Worm (Caenorhabditis elegans) whole organism, young adult: Measurements from ENCODE around the gene ent-3.

Experiments
- B0035.1 ChIP-seq: sonication (generic microtip); optimal IDR thresholded peaks from 2 replicates; lab custom pipeline; 2016; ENCODE audit warnings: missing genetic modification characterization, mild to moderate bottlenecking, missing compliant biosample characterization, missing genotype, missing genetic modification reagents
- F33H1.4 ChIP-seq: fragments of 200-800 bp; sonication (Bioruptor generic); IDR thresholded peaks from 2 replicates; pipeline ENCODE4 v1.3.6; 2022; ENCODE audit warnings: missing genetic modification reagents, missing genetic modification characterization, missing compliant biosample characterization
- T07F8.4 ChIP-seq: sonication (generic microtip); optimal IDR thresholded peaks from 2 replicates; lab custom pipeline; 2016; ENCODE audit warnings: mild to moderate bottlenecking, missing genetic modification characterization, moderate library complexity, missing compliant biosample characterization
- Y95B8A.8 ChIP-seq: fragments of 200-800 bp; sonication (Bioruptor generic); IDR thresholded peaks from 2 replicates; pipeline ENCODE4 v1.3.6; 2022; ENCODE audit warnings: missing genetic modification reagents, missing genetic modification characterization, missing compliant biosample characterization
- ZK185.1 ChIP-seq: sonication (generic microtip); optimal IDR thresholded peaks from 2 replicates; lab custom pipeline; 2016; ENCODE audit warnings: mild to moderate bottlenecking, missing genetic modification characterization, missing compliant biosample characterization; ENCODE audit not compliant: poor library complexity, severe bottlenecking
- ama-1 ChIP-seq, 3 experiments: fragments of 150-350 bp in 1 of 3; sonication (generic microtip) in 2 of 3; optimal IDR thresholded peaks; 2 replicates each; lab custom pipeline; 2014 to 2018; ENCODE audit warnings: missing biosample characterization in 2 of 3, missing genetic modification characterization in 2 of 3, missing genetic modification reagents in 2 of 3
- aptf-3 ChIP-seq: fragments of 200-800 bp; sonication (Bioruptor generic); IDR thresholded peaks from 2 replicates; pipeline ENCODE4 v1.3.6; 2022; ENCODE audit warnings: missing genetic modification characterization, missing compliant biosample characterization
- atf-7 ChIP-seq: sonication (generic microtip); optimal IDR thresholded peaks from 2 replicates; lab custom pipeline; 2017; ENCODE audit warnings: mild to moderate bottlenecking, missing genetic modification characterization, missing compliant biosample characterization
- bed-1 ChIP-seq: fragments of 200-800 bp; sonication (Bioruptor generic); IDR thresholded peaks from 2 replicates; pipeline ENCODE4 v1.3.6; 2022; ENCODE audit warnings: missing genetic modification reagents, missing genetic modification characterization, missing compliant biosample characterization
- cebp-1 ChIP-seq, 2 experiments: fragments of 200-800 bp in 1 of 2; sonication (Bioruptor generic) in 1 of 2; sonication (generic microtip) in 1 of 2; IDR thresholded peaks in 1 of 2; optimal IDR thresholded peaks in 1 of 2; 2 replicates each; pipeline versions ENCODE4 v1.3.6 to Lab custom; 2017 to 2022; ENCODE audit warnings: missing compliant biosample characterization in 2 of 2, missing genetic modification characterization in 2 of 2, mild to moderate bottlenecking in 1 of 2, missing genetic modification reagents in 1 of 2, moderate library complexity in 1 of 2
- ceh-79 ChIP-seq: sonication (generic microtip); optimal IDR thresholded peaks from 2 replicates; lab custom pipeline; 2017; ENCODE audit warnings: mild to moderate bottlenecking, missing genetic modification characterization, missing compliant biosample characterization
- ceh-91 ChIP-seq: fragments of 200-800 bp; sonication (Bioruptor generic); IDR thresholded peaks from 2 replicates; pipeline ENCODE4 v1.3.6; 2022; ENCODE audit warnings: missing genetic modification reagents, missing genetic modification characterization, missing compliant biosample characterization
- egl-44 ChIP-seq: fragments of 200-800 bp; sonication (Bioruptor generic); IDR thresholded peaks from 2 replicates; pipeline ENCODE4 v1.3.6; 2022; ENCODE audit warnings: missing genetic modification reagents, missing genetic modification characterization, missing compliant biosample characterization
- egrh-3 ChIP-seq: fragments of 200-800 bp; sonication (Bioruptor generic); IDR thresholded peaks from 2 replicates; pipeline ENCODE4 v1.3.6; 2022; ENCODE audit warnings: missing genetic modification reagents, missing genetic modification characterization, missing compliant biosample characterization
- ekl-4 ChIP-seq: fragments of 200-800 bp; sonication (Bioruptor generic); IDR thresholded peaks from 2 replicates; pipeline ENCODE4 v1.3.6; 2022; ENCODE audit warnings: missing genetic modification reagents, missing genetic modification characterization, missing compliant biosample characterization
- hmg-1.2 ChIP-seq: fragments of 200-800 bp; sonication (Bioruptor generic); IDR thresholded peaks from 2 replicates; pipeline ENCODE4 v1.3.6; 2022; ENCODE audit warnings: missing genetic modification reagents, missing genetic modification characterization, missing compliant biosample characterization
- hmg-20 ChIP-seq: fragments of 200-800 bp; sonication (Bioruptor generic); IDR thresholded peaks from 2 replicates; pipeline ENCODE4 v1.3.6; 2022; ENCODE audit warnings: missing genetic modification reagents, missing genetic modification characterization, missing compliant biosample characterization
- lin-35 ChIP-seq, 3 experiments: fragments of 150-350 bp in 2 of 3; sonication (generic microtip) in 1 of 3; optimal IDR thresholded peaks; 2 replicates each; lab custom pipeline; 2014 to 2018; ENCODE audit warnings: missing biosample characterization in 3 of 3, missing genetic modification characterization in 3 of 3, missing genetic modification reagents in 3 of 3
- lin-54 ChIP-seq: fragments of 200-800 bp; sonication (Bioruptor generic); optimal IDR thresholded peaks from 2 replicates; lab custom pipeline; 2018; ENCODE audit warnings: mild to moderate bottlenecking, missing genetic modification characterization, missing compliant biosample characterization
- lir-1 ChIP-seq: fragments of 200-800 bp; sonication (Bioruptor generic); conservative IDR thresholded peaks from 2 replicates; pipeline ENCODE4 v1.3.6; 2022; ENCODE audit warnings: missing genetic modification reagents, missing genetic modification characterization, missing compliant biosample characterization
- mcd-1 ChIP-seq: fragments of 200-800 bp; sonication (Bioruptor generic); IDR thresholded peaks from 2 replicates; pipeline ENCODE4 v1.3.6; 2022; ENCODE audit warnings: missing genetic modification reagents, missing genetic modification characterization, missing compliant biosample characterization
- mes-4 ChIP-seq: sonication (generic microtip); optimal IDR thresholded peaks from 2 replicates; lab custom pipeline; 2016; ENCODE audit warnings: missing genotype, missing genetic modification characterization, missing compliant biosample characterization
- nfyb-1 ChIP-seq: fragments of 200-800 bp; sonication (Bioruptor generic); IDR thresholded peaks from 2 replicates; pipeline ENCODE4 v1.3.6; 2022; ENCODE audit warnings: missing genetic modification reagents, missing genetic modification characterization, missing compliant biosample characterization
- sdz-38 ChIP-seq: sonication (generic microtip); optimal IDR thresholded peaks from 2 replicates; lab custom pipeline; 2016; ENCODE audit warnings: missing genotype, missing genetic modification characterization, missing compliant biosample characterization
- snpc-1.3 ChIP-seq: sonication (generic microtip); optimal IDR thresholded peaks from 2 replicates; lab custom pipeline; 2017; ENCODE audit warnings: missing genetic modification characterization, mild to moderate bottlenecking, missing compliant biosample characterization, antibody characterized with exemption, moderate library complexity, missing genotype, missing genetic modification reagents; ENCODE audit not compliant: insufficient read depth
- tbp1 ChIP-seq: fragments of 200-800 bp; sonication (Bioruptor generic); optimal IDR thresholded peaks from 2 replicates; lab custom pipeline; 2018; ENCODE audit warnings: mild to moderate bottlenecking, missing genetic modification characterization, missing compliant biosample characterization
- zfh-2 ChIP-seq: fragments of 200-800 bp; sonication (Bioruptor generic); conservative IDR thresholded peaks from 2 replicates; pipeline ENCODE4 v1.3.6; 2022; ENCODE audit warnings: missing genetic modification reagents, missing genetic modification characterization, missing compliant biosample characterization
- ztf-25 ChIP-seq: fragments of 200-800 bp; sonication (Bioruptor generic); IDR thresholded peaks from 2 replicates; pipeline ENCODE4 v1.3.6; 2022; ENCODE audit warnings: missing genetic modification reagents, missing genetic modification characterization, missing compliant biosample characterization

Gene ent-3

DNA sequence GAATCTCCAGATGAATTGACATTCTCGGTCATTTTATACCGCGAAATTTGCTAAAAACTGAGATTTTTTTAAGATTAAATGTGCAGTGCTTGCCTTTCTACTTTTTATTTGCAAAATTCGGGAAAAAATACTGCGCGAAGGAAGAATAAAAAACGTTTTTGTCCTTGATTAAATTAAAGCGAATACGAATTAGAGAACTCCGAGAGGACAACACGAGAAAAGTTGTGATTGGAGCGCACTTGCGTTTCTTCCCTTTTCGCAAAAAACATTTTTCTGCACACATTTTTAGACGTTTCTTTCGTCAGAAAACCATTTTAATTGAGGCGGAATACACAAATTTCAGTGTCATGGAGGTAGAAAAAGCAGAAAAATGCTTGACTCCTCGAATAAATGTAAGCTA, 50.4 kb downstream of the ent-3 start, which contains the start of the genes trm-1 and ints-2 (continued):
- TF ChIP-seq lin-54 (GFP tag; lab: Kevin White, UChicago) (peak; percentile 10), sdz-38 (tag; lab: Kevin White, UChicago) (no peak), F33H1.4 (GFP tag; lab: Robert Waterston, UW) (peak; percentile 21; the same call in 1 of the 2 replicates), hmg-1.2 (GFP tag; lab: Robert Waterston, UW) (0 out of 2 replicates have a peak, but pooled peaks have one; percentile 19), T07F8.4 (tag; lab: Kevin White, UChicago) (no peak), hmg-20 (GFP tag; lab: Robert Waterston, UW) (no peak), mcd-1 (GFP tag; lab: Robert Waterston, UW) (peak; percentile 96), aptf-3 (GFP tag; lab: Robert Waterston, UW) (no peak), Y95B8A.8 (no peak), egl-44 (GFP tag; lab: Robert Waterston, UW) (no peak), cebp-1 (GFP tag; IDR thresholded peaks at IDR 0.05; lab: Robert Waterston, UW) (no peak), cebp-1 (tag; optimal IDR thresholded peaks at IDR 0.05; lab: Kevin White, UChicago) (no peak), B0035.1 (tag; lab: Kevin White, UChicago) (no peak), ekl-4 (GFP tag; lab: Robert Waterston, UW) (no peak), mes-4 (tag; lab: Kevin White, UChicago) (no peak), tbp1 (GFP tag; lab: Kevin White, UChicago) (no peak), nfyb-1 (GFP tag; lab: Robert Waterston, UW) (no peak), ceh-91 (no peak), zfh-2 (GFP tag; lab: Robert Waterston, UW) (no peak), ZK185.1 (tag; lab: Kevin White, UChicago) (peak; percentile 27), lin-35 (GFP tag; optimal IDR thresholded peaks at IDR 0.05; lab: Kevin White, UChicago) (peak in 1 of 3 experiments; percentile 36), ceh-79 (no peak), ztf-25 (no peak), ama-1 (optimal IDR thresholded peaks at IDR 0.05; lab: Kevin White, UChicago) (no peak), ama-1 (GFP tag; optimal IDR thresholded peaks at IDR 0.05; lab: Kevin White, UChicago) (no peak), snpc-1.3 (tag; lab: Kevin White, UChicago) (no peak), atf-7 (tag; lab: Kevin White, UChicago) (no peak), lir-1 (no peak), egrh-3 (no peak)

DNA sequence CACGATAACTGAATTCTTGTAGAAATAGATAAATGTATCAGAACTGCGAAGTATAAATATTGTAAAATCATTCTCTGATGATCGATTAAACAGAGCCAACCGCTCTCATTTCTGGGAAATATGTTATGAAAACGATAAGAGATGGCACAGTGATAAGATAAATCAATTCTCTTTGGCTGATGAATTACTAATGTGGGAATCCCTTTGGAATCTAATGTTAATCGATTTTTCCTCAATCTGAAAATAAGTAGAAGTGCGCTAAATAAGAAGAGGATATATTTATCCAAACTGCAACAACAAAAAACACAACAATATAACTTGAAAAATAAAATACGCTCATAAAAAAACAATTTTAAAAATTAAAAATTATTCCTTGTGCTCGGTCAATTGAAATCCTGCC, 53.0 kb downstream of the ent-3 start, which contains the start of gene cest-2.3:
TSS of gene cest-2.3 (minus strand) at position 101 of the 400 bp plus-strand sequence.
- TF ChIP-seq Y95B8A.8, result no peak
- TF ChIP-seq bed-1 (GFP tag; lab: Robert Waterston, UW), result no peak
